Fruit fly (Drosophila melanogaster) whole organism, embryonic: ENCODE data around the gene kra.

Source experiments
- Abd-B ChIP-seq: fragments of 200-800 bp; sonication (Bioruptor generic); optimal IDR thresholded peaks from 2 replicates; lab custom pipeline; 2018; ENCODE audit warnings: missing biosample characterization, mild to moderate bottlenecking, missing genetic modification characterization, moderate library complexity
- B-H2 ChIP-seq: fragments of 200-800 bp; sonication (Bioruptor generic); optimal IDR thresholded peaks from 2 replicates; lab custom pipeline; 2018; ENCODE audit warnings: missing biosample characterization, mild to moderate bottlenecking, missing genetic modification characterization
- BEAF-32 ChIP-seq: fragments of 200-800 bp; sonication (Bioruptor generic); optimal IDR thresholded peaks from 3 replicates; lab custom pipeline; 2017; ENCODE audit warnings: missing biosample characterization, missing genetic modification characterization, mild to moderate bottlenecking, moderate library complexity, missing genetic modification reagents
- CG10209 ChIP-seq: fragments of 200-800 bp; sonication (Bioruptor generic); optimal IDR thresholded peaks from 3 replicates; lab custom pipeline; 2017; ENCODE audit warnings: missing biosample characterization, mild to moderate bottlenecking, missing genetic modification characterization, missing genetic modification reagents
- CG10543 ChIP-seq: fragments of 200-800 bp; sonication (Bioruptor generic); optimal IDR thresholded peaks from 3 replicates; lab custom pipeline; 2017; ENCODE audit warnings: missing biosample characterization, mild to moderate bottlenecking, missing genetic modification characterization, moderate library complexity
- CG11093 ChIP-seq: fragments of 200-800 bp; sonication (Bioruptor generic); IDR thresholded peaks from 3 replicates; pipeline ENCODE4 v1.3.6; 2022; ENCODE audit warnings: missing biosample characterization, missing genetic modification characterization
- CG11247 ChIP-seq: fragments of 200-800 bp; sonication (Bioruptor generic); IDR thresholded peaks from 2 replicates; pipeline ENCODE4 v1.3.6; 2022; ENCODE audit warnings: missing biosample characterization, missing genetic modification characterization
- CG11398 ChIP-seq: fragments of 200-800 bp; sonication (Bioruptor generic); optimal IDR thresholded peaks from 2 replicates; lab custom pipeline; 2016; ENCODE audit warnings: missing biosample characterization, missing genetic modification characterization
- CG12104 ChIP-seq: fragments of 200-800 bp; sonication (Bioruptor generic); optimal IDR thresholded peaks from 3 replicates; lab custom pipeline; 2016; ENCODE audit warnings: missing biosample characterization, missing genetic modification characterization
- CG12659 ChIP-seq: fragments of 200-800 bp; sonication (Bioruptor generic); optimal IDR thresholded peaks from 3 replicates; lab custom pipeline; 2017; ENCODE audit warnings: mild to moderate bottlenecking, missing biosample characterization, missing genetic modification reagents, missing genetic modification characterization
- CG15696 ChIP-seq: fragments of 200-800 bp; sonication (Bioruptor generic); optimal IDR thresholded peaks from 2 replicates; lab custom pipeline; 2019; ENCODE audit warnings: missing biosample characterization, mild to moderate bottlenecking, missing genetic modification characterization, moderate library complexity
- CG17328 ChIP-seq: fragments of 200-800 bp; sonication (Bioruptor generic); IDR thresholded peaks from 2 replicates; pipeline ENCODE4 v1.3.6; 2022; ENCODE audit warnings: missing biosample characterization, missing genetic modification characterization
- CG32532 ChIP-seq: fragments of 200-800 bp; sonication (Bioruptor generic); IDR thresholded peaks from 2 replicates; pipeline ENCODE4 v1.3.6; 2022; ENCODE audit warnings: missing biosample characterization, missing genetic modification characterization
- CG32772 ChIP-seq: fragments of 200-800 bp; sonication (Bioruptor generic); IDR thresholded peaks from 2 replicates; pipeline ENCODE4 v1.3.6; 2022; ENCODE audit warnings: missing biosample characterization, missing genetic modification characterization
- CG34376 ChIP-seq: fragments of 200-800 bp; sonication (Bioruptor generic); optimal IDR thresholded peaks from 2 replicates; lab custom pipeline; 2018; ENCODE audit warnings: missing biosample characterization, mild to moderate bottlenecking, missing genetic modification characterization
- CG43689 ChIP-seq: fragments of 200-800 bp; sonication (Bioruptor generic); IDR thresholded peaks from 2 replicates; pipeline ENCODE4 v1.3.6; 2022; ENCODE audit warnings: missing biosample characterization, missing genetic modification characterization
- CG4617 ChIP-seq: fragments of 200-800 bp; sonication (Bioruptor generic); optimal IDR thresholded peaks from 3 replicates; lab custom pipeline; 2016; ENCODE audit warnings: missing biosample characterization, missing genetic modification characterization, borderline replicate concordance
- CG4820 ChIP-seq: fragments of 200-800 bp; sonication (Bioruptor generic); optimal IDR thresholded peaks from 3 replicates; lab custom pipeline; 2016; ENCODE audit warnings: missing biosample characterization, missing genetic modification characterization
- CG7372 ChIP-seq: fragments of 200-800 bp; sonication (Bioruptor generic); IDR thresholded peaks from 2 replicates; pipeline ENCODE4 v1.3.6; 2022; ENCODE audit warnings: missing biosample characterization, missing genetic modification characterization
- CG8281 ChIP-seq: fragments of 200-800 bp; sonication (Bioruptor generic); optimal IDR thresholded peaks from 2 replicates; lab custom pipeline; 2018; ENCODE audit warnings: missing biosample characterization, mild to moderate bottlenecking, missing genetic modification characterization, moderate library complexity
- CG9437 ChIP-seq: fragments of 200-800 bp; sonication (Bioruptor generic); optimal IDR thresholded peaks from 2 replicates; lab custom pipeline; 2018; ENCODE audit warnings: missing biosample characterization, mild to moderate bottlenecking, missing genetic modification characterization
- CG9797 ChIP-seq: fragments of 200-800 bp; sonication (Bioruptor generic); optimal IDR thresholded peaks from 3 replicates; lab custom pipeline; 2018; ENCODE audit warnings: missing biosample characterization, mild to moderate bottlenecking, missing genetic modification characterization
- D ChIP-seq, 2 experiments: fragments of 200-800 bp in 1 of 2; fragments of >200 bp in 1 of 2; sonication (Bioruptor generic) in 1 of 2; optimal IDR thresholded peaks; 2 replicates in 1 of 2; 3 replicates in 1 of 2; lab custom pipeline; 2017; ENCODE audit warnings: mild to moderate bottlenecking in 1 of 2, missing biosample characterization in 1 of 2, missing genetic modification characterization in 1 of 2, missing genetic modification reagents in 1 of 2
- E2f2 ChIP-seq: fragments of 200-800 bp; sonication (Bioruptor generic); IDR thresholded peaks from 2 replicates; pipeline ENCODE4 v1.3.6; 2022; ENCODE audit warnings: missing biosample characterization, missing genetic modification characterization
- Elba2 ChIP-seq: fragments of 200-800 bp; sonication (Bioruptor generic); optimal IDR thresholded peaks from 3 replicates; lab custom pipeline; 2016; ENCODE audit warnings: missing biosample characterization, missing genetic modification characterization
- Fer3 ChIP-seq: fragments of 200-800 bp; sonication (Bioruptor generic); optimal IDR thresholded peaks from 2 replicates; lab custom pipeline; 2018; ENCODE audit warnings: missing biosample characterization, mild to moderate bottlenecking, missing genetic modification characterization, moderate library complexity
- Med ChIP-seq: fragments of 200-800 bp; sonication (Bioruptor generic); peaks from one replicate; lab custom pipeline; 2016; ENCODE audit warnings: missing biosample characterization, missing genetic modification characterization, mild to moderate bottlenecking, inconsistent platforms, moderate library complexity
- Nf-YC ChIP-seq: fragments of 200-800 bp; optimal IDR thresholded peaks from 3 replicates; lab custom pipeline; 2019; ENCODE audit warnings: missing biosample characterization, mild to moderate bottlenecking, missing genetic modification characterization, moderate library complexity
- Usf ChIP-seq: fragments of 200-800 bp; sonication (Bioruptor generic); optimal IDR thresholded peaks from 2 replicates; lab custom pipeline; 2017; ENCODE audit warnings: missing genotype, missing biosample characterization, missing genetic modification characterization
- YL-1 ChIP-seq: fragments of 200-800 bp; sonication (Bioruptor generic); optimal IDR thresholded peaks from 3 replicates; lab custom pipeline; 2017; ENCODE audit warnings: missing biosample characterization, mild to moderate bottlenecking, missing genetic modification characterization
- amos ChIP-seq: fragments of 200-800 bp; sonication (Bioruptor generic); IDR thresholded peaks from 2 replicates; pipeline ENCODE4 v1.3.6; 2022; ENCODE audit warnings: missing biosample characterization, missing genetic modification characterization; ENCODE audit not compliant: partially characterized antibody
- ara ChIP-seq: fragments of 200-800 bp; sonication (Bioruptor generic); IDR thresholded peaks from 2 replicates; pipeline ENCODE4 v1.3.6; 2022; ENCODE audit warnings: missing biosample characterization, missing genetic modification characterization
- bbx ChIP-seq: fragments of 200-800 bp; sonication (Bioruptor generic); IDR thresholded peaks from 2 replicates; pipeline ENCODE4 v1.3.6; 2022; ENCODE audit warnings: missing biosample characterization, missing genetic modification characterization; ENCODE audit not compliant: partially characterized antibody
- cad ChIP-seq: fragments of >200 bp; optimal IDR thresholded peaks from 2 replicates; lab custom pipeline; 2017; ENCODE audit warnings: missing biosample characterization, missing genetic modification characterization
- chinmo ChIP-seq: fragments of 200-800 bp; sonication (Bioruptor generic); IDR thresholded peaks from 4 replicates; pipeline ENCODE4 v1.3.6; 2022; ENCODE audit warnings: missing biosample characterization, missing genetic modification characterization; ENCODE audit not compliant: partially characterized antibody
- dmrt11E ChIP-seq: fragments of 200-800 bp; sonication (Bioruptor generic); optimal IDR thresholded peaks from 3 replicates; lab custom pipeline; 2018; ENCODE audit warnings: missing biosample characterization, mild to moderate bottlenecking, missing genetic modification characterization, moderate library complexity
- exex ChIP-seq: fragments of 200-800 bp; sonication (Bioruptor generic); optimal IDR thresholded peaks from 4 replicates; lab custom pipeline; 2018; ENCODE audit warnings: missing biosample characterization, mild to moderate bottlenecking, missing genetic modification characterization, moderate library complexity
- grn ChIP-seq: fragments of 200-800 bp; sonication (Bioruptor generic); optimal IDR thresholded peaks from 3 replicates; lab custom pipeline; 2017; ENCODE audit warnings: missing biosample characterization, missing genetic modification characterization
- luna ChIP-seq: fragments of 200-800 bp; sonication (Bioruptor generic); optimal IDR thresholded peaks from 2 replicates; lab custom pipeline; 2016; ENCODE audit warnings: missing biosample characterization, missing genetic modification characterization
- mirr ChIP-seq: fragments of 200-800 bp; sonication (Bioruptor generic); optimal IDR thresholded peaks from 3 replicates; lab custom pipeline; 2018; ENCODE audit warnings: missing biosample characterization, mild to moderate bottlenecking, missing genetic modification characterization
- mld ChIP-seq: fragments of 200-800 bp; sonication (Bioruptor generic); IDR thresholded peaks from 3 replicates; pipeline ENCODE4 v1.3.6; 2022; ENCODE audit warnings: missing biosample characterization, missing genetic modification characterization; ENCODE audit not compliant: partially characterized antibody
- nmo ChIP-seq: fragments of 200-800 bp; sonication (Bioruptor generic); optimal IDR thresholded peaks from 2 replicates; lab custom pipeline; 2018; ENCODE audit warnings: missing biosample characterization, mild to moderate bottlenecking, missing genetic modification characterization, moderate library complexity
- phol ChIP-seq: fragments of 200-800 bp; sonication (Bioruptor generic); optimal IDR thresholded peaks from 3 replicates; lab custom pipeline; 2018; ENCODE audit warnings: missing biosample characterization, mild to moderate bottlenecking, missing genetic modification characterization, moderate library complexity
- rib ChIP-seq: fragments of 200-800 bp; sonication (Bioruptor generic); IDR thresholded peaks from 2 replicates; pipeline ENCODE4 v1.3.6; 2022; ENCODE audit warnings: missing biosample characterization, missing genetic modification characterization
- salm ChIP-seq: fragments of 200-800 bp; sonication (Bioruptor generic); optimal IDR thresholded peaks from 2 replicates; lab custom pipeline; 2018; ENCODE audit warnings: missing biosample characterization, mild to moderate bottlenecking, missing genetic modification characterization
- sob ChIP-seq: fragments of 200-800 bp; sonication (Bioruptor generic); IDR thresholded peaks from 2 replicates; pipeline ENCODE4 v1.3.6; 2022; ENCODE audit warnings: missing biosample characterization, missing genetic modification characterization
- sqz ChIP-seq: fragments of 200-800 bp; sonication (Bioruptor generic); optimal IDR thresholded peaks from 3 replicates; lab custom pipeline; 2018; ENCODE audit warnings: missing biosample characterization, mild to moderate bottlenecking, missing genetic modification characterization
- sr ChIP-seq: fragments of 200-800 bp; sonication (Bioruptor generic); IDR thresholded peaks from 3 replicates; pipeline ENCODE4 v1.3.6; 2022; ENCODE audit warnings: missing biosample characterization, missing genetic modification characterization
- tin ChIP-seq: fragments of 200-800 bp; sonication (Bioruptor generic); optimal IDR thresholded peaks from 3 replicates; lab custom pipeline; 2016; ENCODE audit warnings: missing biosample characterization, missing genetic modification characterization
- vvl ChIP-seq: fragments of 200-800 bp; sonication (Bioruptor generic); IDR thresholded peaks from 2 replicates; pipeline ENCODE4 v1.3.6; 2022; ENCODE audit warnings: missing biosample characterization, missing genetic modification characterization

The kra gene

DNA sequence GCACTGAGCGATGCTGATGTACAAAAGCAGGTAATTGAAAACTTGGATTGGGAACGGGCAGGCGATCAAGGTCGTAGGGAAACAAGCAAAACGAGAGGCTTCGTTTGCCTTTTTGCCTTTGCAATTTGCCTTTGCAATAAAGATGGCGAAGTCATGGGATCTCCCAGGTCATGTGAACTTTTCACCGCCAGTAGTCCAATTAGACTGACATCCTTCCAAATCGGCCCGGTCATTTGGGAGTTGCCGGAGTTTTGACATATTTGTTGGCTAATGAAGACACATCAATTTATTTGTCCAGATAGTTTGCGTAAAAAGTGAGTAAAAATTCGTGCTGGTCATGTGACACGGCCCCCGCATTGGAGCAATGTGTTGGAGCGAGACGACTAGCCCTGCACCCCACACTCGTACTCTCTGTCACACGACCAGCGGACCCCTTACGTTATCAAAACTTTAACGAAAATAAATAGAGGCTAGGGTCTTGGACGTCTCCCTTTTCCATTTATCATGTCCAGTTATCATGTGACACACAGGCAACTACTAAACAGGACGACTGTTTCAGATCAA is 8.8 kb downstream of the kra start:
- no peak for TF ChIP-seq nmo
- TF ChIP-seq rib (GFP tag; lab: Robert Waterston, UW): no peak
- no peak for TF ChIP-seq D (optimal IDR thresholded peaks at IDR 0.05; lab: Kevin White, UChicago)
- TF ChIP-seq D (GFP tag; optimal IDR thresholded peaks at IDR 0.05; lab: Kevin White, UChicago): no peak
- TF ChIP-seq chinmo (GFP tag; lab: Robert Waterston, UW): no peak
- no peak for TF ChIP-seq sqz (GFP tag; lab: Kevin White, UChicago)
- TF ChIP-seq grn (GFP tag; lab: Kevin White, UChicago): no peak
- no peak for TF ChIP-seq Abd-B
- TF ChIP-seq amos (GFP tag; lab: Robert Waterston, UW): peak; percentile 33; the same call in 1 of the 2 replicates
- TF ChIP-seq ara (GFP tag; lab: Robert Waterston, UW): no peak
- no peak for TF ChIP-seq CG32532 (GFP tag; lab: Robert Waterston, UW)
- TF ChIP-seq CG17328 (GFP tag; lab: Robert Waterston, UW): no peak
- TF ChIP-seq cad (GFP tag; lab: Kevin White, UChicago): peak; percentile 39
- TF ChIP-seq salm: no peak
- TF ChIP-seq CG34376 (GFP tag; lab: Kevin White, UChicago): peak; percentile 5
- TF ChIP-seq CG10543 (GFP tag; lab: Kevin White, UChicago): peak; percentile 13
- TF ChIP-seq CG4820 (GFP tag; lab: Kevin White, UChicago): no peak
- no peak for TF ChIP-seq sob (GFP tag; lab: Robert Waterston, UW)
- peak; percentile 78 for TF ChIP-seq YL-1 (GFP tag; lab: Kevin White, UChicago)
- no peak for TF ChIP-seq CG43689
- no peak for TF ChIP-seq CG11093
- no peak for TF ChIP-seq CG11398
- TF ChIP-seq CG12104 (GFP tag; lab: Kevin White, UChicago): no peak
- TF ChIP-seq phol (tag; lab: Kevin White, UChicago): peak; percentile 28
- no peak for TF ChIP-seq CG9797 (GFP tag; lab: Kevin White, UChicago)
- TF ChIP-seq exex (tag; lab: Kevin White, UChicago): no peak
- no peak for TF ChIP-seq CG7372 (GFP tag; lab: Robert Waterston, UW)
- TF ChIP-seq CG32772 (GFP tag; lab: Robert Waterston, UW): no peak
- TF ChIP-seq CG4617 (GFP tag; lab: Kevin White, UChicago): peak; percentile 47
- no peak for TF ChIP-seq CG15696 (tag; lab: Kevin White, UChicago)
- no peak for TF ChIP-seq E2f2 (GFP tag; lab: Robert Waterston, UW)
- no peak for TF ChIP-seq luna (GFP tag; lab: Kevin White, UChicago)
- TF ChIP-seq BEAF-32: no peak
- TF ChIP-seq Elba2 (GFP tag; lab: Kevin White, UChicago): peak; percentile 71
- no peak for TF ChIP-seq Fer3
- peak; percentile 24 for TF ChIP-seq mirr (GFP tag; lab: Kevin White, UChicago)
- no peak for TF ChIP-seq vvl (GFP tag; lab: Robert Waterston, UW)
- TF ChIP-seq CG12659 (GFP tag; lab: Kevin White, UChicago): no peak
- TF ChIP-seq bbx (GFP tag; lab: Robert Waterston, UW): 0 out of 2 replicates have a peak, but pooled peaks have one; percentile 15
- TF ChIP-seq CG11247: no peak
- TF ChIP-seq Usf (GFP tag; lab: Kevin White, UChicago): peak; percentile 91
- TF ChIP-seq mld: no peak
- no peak for TF ChIP-seq CG8281
- TF ChIP-seq B-H2 (GFP tag; lab: Kevin White, UChicago): peak; percentile 28
- TF ChIP-seq dmrt11E: no peak
- no peak for TF ChIP-seq CG10209
- TF ChIP-seq Nf-YC (tag; lab: Kevin White, UChicago): peak; percentile 63
- peak; percentile 97 for TF ChIP-seq CG9437 (GFP tag; lab: Kevin White, UChicago)
- TF ChIP-seq tin (GFP tag; lab: Kevin White, UChicago): no peak
- peak; percentile 67; the same call in 2 of the 3 replicates for TF ChIP-seq sr (GFP tag; lab: Robert Waterston, UW)
- peak; percentile 73 for TF ChIP-seq Med (GFP tag; lab: Kevin White, UChicago)
